Worm (Caenorhabditis elegans): ENCODE data around the gene Y75B8A.37.
A peak's percentile ranks its signal among the peaks of the same experiment; 100 is the strongest.

Y75B8A.37 gene

ce11 chrIII:12335400-12335994 lies 20.2 kb downstream of the Y75B8A.37 start (continued):
- peak; percentile 47 to 73 for TF ChIP-seq lsy-2 (tag; optimal IDR thresholded peaks at IDR 0.05)
- peak; percentile 63 for TF ChIP-seq unc-55 (GFP tag; optimal IDR thresholded peaks at IDR 0.05)
- TF ChIP-seq sem-4 (tag; optimal IDR thresholded peaks at IDR 0.05) = peak; percentile 83

ce11 chrIII:12344940-12345339 lies 29.7 kb downstream of the Y75B8A.37 start:
- peak in 1 of 2 experiments; percentile 53 for TF ChIP-seq lsy-2 (tag; optimal IDR thresholded peaks at IDR 0.05)
- no peak for TF ChIP-seq nhr-77 (tag; optimal IDR thresholded peaks at IDR 0.05)

- no peak for TF ChIP-seq zag-1 (tag; optimal IDR thresholded peaks at IDR 0.05)
- no peak for TF ChIP-seq unc-39 (tag; optimal IDR thresholded peaks at IDR 0.05)
Observed at ce11 chrIII:12349027-12349426, 33.7 kb downstream of the Y75B8A.37 start.

- no peak for TF ChIP-seq Y55F3AM.14 (GFP tag; optimal IDR thresholded peaks at IDR 0.05)
- no peak for TF ChIP-seq unc-39 (tag; optimal IDR thresholded peaks at IDR 0.05)
- TF ChIP-seq nhr-77 (tag; optimal IDR thresholded peaks at IDR 0.05) = no peak
- TF ChIP-seq sma-9 (GFP tag; optimal IDR thresholded peaks at IDR 0.05) = peak; percentile 87
- no peak for TF ChIP-seq sma-9 (tag; optimal IDR thresholded peaks at IDR 0.05)
- peak; percentile 11 for TF ChIP-seq blmp-1 (tag; optimal IDR thresholded peaks at IDR 0.05; ENCODE audit: insufficient read depth)
- no peak for TF ChIP-seq ama-1 (optimal IDR thresholded peaks at IDR 0.05)
- peak in 1 of 2 experiments; percentile 5 for TF ChIP-seq mdl-1 (tag; optimal IDR thresholded peaks at IDR 0.05)
- peak; percentile 28 for TF ChIP-seq ZK546.5 (tag; optimal IDR thresholded peaks at IDR 0.05)
- peak; percentile 85 for TF ChIP-seq nhr-25 (tag; optimal IDR thresholded peaks at IDR 0.05)
- TF ChIP-seq nhr-11 (tag; optimal IDR thresholded peaks at IDR 0.05) = no peak
- TF ChIP-seq ztf-4 (tag; optimal IDR thresholded peaks at IDR 0.05) = peak; percentile 26
- TF ChIP-seq peb-1 (tag; optimal IDR thresholded peaks at IDR 0.05) = no peak
- TF ChIP-seq snpc-4 (tag; optimal IDR thresholded peaks at IDR 0.05) = peak; percentile 65
- TF ChIP-seq mab-5 (tag; optimal IDR thresholded peaks at IDR 0.05) = peak; percentile 49
- no peak for TF ChIP-seq nhr-237 (tag; optimal IDR thresholded peaks at IDR 0.05)
- no peak for TF ChIP-seq lin-39 (tag; optimal IDR thresholded peaks at IDR 0.05)
- no peak for TF ChIP-seq aly-2 (tag; optimal IDR thresholded peaks at IDR 0.05)
- TF ChIP-seq elt-1 (tag; optimal IDR thresholded peaks at IDR 0.05) = no peak
- no peak for TF ChIP-seq R02D3.7 (tag; optimal IDR thresholded peaks at IDR 0.05)
- TF ChIP-seq crh-2 (tag; optimal IDR thresholded peaks at IDR 0.05) = peak; percentile 78
- no peak for TF ChIP-seq nhr-12 (tag; optimal IDR thresholded peaks at IDR 0.05)
- no peak for TF ChIP-seq ceh-16 (tag; optimal IDR thresholded peaks at IDR 0.05)
- TF ChIP-seq F13H6.1 (tag; optimal IDR thresholded peaks at IDR 0.05) = peak; percentile 86
- peak; percentile 32 for TF ChIP-seq nhr-129 (tag; optimal IDR thresholded peaks at IDR 0.05)
- TF ChIP-seq egl-27 (tag; optimal IDR thresholded peaks at IDR 0.05) = peak; percentile 35
- peak; percentile 75 to 91 for TF ChIP-seq lsy-2 (tag; optimal IDR thresholded peaks at IDR 0.05)
- no peak for TF ChIP-seq mbf-1 (tag; optimal IDR thresholded peaks at IDR 0.05)
- peak; percentile 86 for TF ChIP-seq gmeb-1 (tag; optimal IDR thresholded peaks at IDR 0.05)
- no peak for TF ChIP-seq ztf-1 (GFP tag; conservative IDR thresholded peaks at IDR 0.05)
- peak; percentile 61 for TF ChIP-seq nhr-21 (tag; optimal IDR thresholded peaks at IDR 0.05)
- peak; percentile 90 for TF ChIP-seq sma-3 (GFP tag; optimal IDR thresholded peaks at IDR 0.05)
- TF ChIP-seq nhr-23 (tag; optimal IDR thresholded peaks at IDR 0.05) = no peak
- no peak for TF ChIP-seq alr-1 (tag; optimal IDR thresholded peaks at IDR 0.05)
- TF ChIP-seq nhr-6 (tag; optimal IDR thresholded peaks at IDR 0.05) = peak; percentile 57
- no peak for TF ChIP-seq ztf-11 (tag; optimal IDR thresholded peaks at IDR 0.05)
- TF ChIP-seq lin-13 (GFP tag; optimal IDR thresholded peaks at IDR 0.05) = peak; percentile 89
- peak; percentile 93 for TF ChIP-seq unc-55 (GFP tag; optimal IDR thresholded peaks at IDR 0.05)
- peak; percentile 71 for TF ChIP-seq lin-11 (tag; optimal IDR thresholded peaks at IDR 0.05)
- no peak for TF ChIP-seq unc-62 (GFP tag; optimal IDR thresholded peaks at IDR 0.05)
- TF ChIP-seq nhr-10 (tag; optimal IDR thresholded peaks at IDR 0.05) = no peak
- peak; percentile 69 for TF ChIP-seq fos-1 (tag; optimal IDR thresholded peaks at IDR 0.05)
- no peak for TF ChIP-seq dmd-4 (tag; optimal IDR thresholded peaks at IDR 0.05)
- TF ChIP-seq elt-3 (tag; optimal IDR thresholded peaks at IDR 0.05) = no peak
- peak; percentile 30 for TF ChIP-seq skn-1 (tag; optimal IDR thresholded peaks at IDR 0.05)
- peak; percentile 94 for TF ChIP-seq sem-4 (tag; optimal IDR thresholded peaks at IDR 0.05)
- TF ChIP-seq C34F6.9 (tag; optimal IDR thresholded peaks at IDR 0.05) = peak; percentile 93
Observed at ce11 chrIII:12351301-12351700, 36.0 kb downstream of the Y75B8A.37 start, which contains the start of the genes pph-4.1 and Y75B8A.31. Gene pph-4.1, minus strand, starts transcription at chrIII:12351336. Gene Y75B8A.31, plus strand, starts transcription at chrIII:12351642.

Data from whole organism, L2 larva.